Worm (Caenorhabditis elegans) whole organism, L2 larva: ENCODE results near the gene C25F9.2.

Source experiments
- C34F6.9 ChIP-seq: fragments of 150-350 bp; optimal IDR thresholded peaks from 2 replicates; lab custom pipeline; 2014; ENCODE audit warnings: missing biosample characterization, missing genetic modification characterization
- ceh-16 ChIP-seq: fragments of 150-350 bp; optimal IDR thresholded peaks from 2 replicates; lab custom pipeline; 2014; ENCODE audit warnings: missing biosample characterization, missing genetic modification characterization
- ceh-82 ChIP-seq: fragments of 150-350 bp; optimal IDR thresholded peaks from 2 replicates; lab custom pipeline; 2014; ENCODE audit warnings: missing biosample characterization, missing genetic modification characterization
- elt-3 ChIP-seq: sonication (generic microtip); optimal IDR thresholded peaks from 2 replicates; lab custom pipeline; 2017; ENCODE audit warnings: missing biosample characterization, missing genetic modification characterization
- mab-5 ChIP-seq: fragments of 150-350 bp; optimal IDR thresholded peaks from 2 replicates; lab custom pipeline; 2014; ENCODE audit warnings: missing biosample characterization, missing genetic modification characterization
- nhr-11 ChIP-seq: fragments of 150-350 bp; optimal IDR thresholded peaks from 2 replicates; lab custom pipeline; 2014; ENCODE audit warnings: missing biosample characterization, missing genetic modification characterization
- nhr-237 ChIP-seq: fragments of 150-350 bp; optimal IDR thresholded peaks from 2 replicates; lab custom pipeline; 2014; ENCODE audit warnings: missing biosample characterization, missing genetic modification characterization
- nhr-77 ChIP-seq: fragments of 150-350 bp; optimal IDR thresholded peaks from 2 replicates; lab custom pipeline; 2014; ENCODE audit warnings: missing biosample characterization, missing genetic modification characterization
- skn-1 ChIP-seq: sonication (generic microtip); optimal IDR thresholded peaks from 2 replicates; lab custom pipeline; 2017; ENCODE audit warnings: missing biosample characterization, missing genetic modification characterization
- unc-55 ChIP-seq: fragments of 150-350 bp; sonication (generic microtip); optimal IDR thresholded peaks from 3 replicates; lab custom pipeline; 2014; ENCODE audit warnings: missing biosample characterization, missing genetic modification reagents, missing genetic modification characterization
- unc-62 ChIP-seq: fragments of 150-350 bp; optimal IDR thresholded peaks from 2 replicates; lab custom pipeline; 2014; ENCODE audit warnings: missing biosample characterization, missing genetic modification reagents, missing genetic modification characterization

DNA sequence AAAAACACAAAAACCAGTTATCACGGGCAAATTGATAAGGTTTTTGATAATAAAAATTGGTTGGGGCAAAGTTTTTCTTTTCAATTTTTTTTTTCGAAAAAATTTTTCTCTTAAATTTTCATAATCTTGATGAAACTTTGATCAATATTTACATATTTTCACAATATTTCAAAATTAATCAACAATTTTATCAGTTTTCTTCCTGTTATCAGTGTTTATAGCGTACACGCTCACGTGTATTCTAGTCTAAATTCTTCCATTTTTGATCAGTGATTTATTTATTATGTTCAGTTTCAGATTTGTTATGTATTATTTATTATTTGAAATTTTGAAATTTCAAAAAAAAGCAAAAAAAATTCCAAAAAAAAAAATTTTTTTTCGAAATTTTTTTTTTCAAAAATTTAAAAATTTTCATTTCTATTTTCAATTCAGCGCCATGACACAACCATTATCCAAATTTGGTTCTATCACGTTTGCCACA, 44.2 kb upstream of the C25F9.2 start, which contains the start of gene nceh-1:
- TF ChIP-seq elt-3 (tag; lab: Kevin White, UChicago): no peak
- no peak for TF ChIP-seq nhr-11
- TF ChIP-seq mab-5 (tag; lab: Kevin White, UChicago): no peak
- no peak for TF ChIP-seq nhr-77
- TF ChIP-seq C34F6.9 (tag; lab: Kevin White, UChicago): no peak
- no peak for TF ChIP-seq ceh-16 (tag; lab: Kevin White, UChicago)
- TF ChIP-seq unc-55 (GFP tag; lab: Kevin White, UChicago): no peak
- no peak for TF ChIP-seq nhr-237 (tag; lab: Kevin White, UChicago)
- no peak for TF ChIP-seq unc-62
- no peak for TF ChIP-seq ceh-82
- TF ChIP-seq skn-1 (tag; lab: Kevin White, UChicago): no peak
